Fruit fly (Drosophila melanogaster): ENCODE data around the gene CG14932.

The CG14932 gene

dm6 chr2L:11806701-11807674 is 17.3 kb downstream of the CG14932 start (continued):
- no peak for TF ChIP-seq CG31388 (GFP tag; optimal IDR thresholded peaks at IDR 0.05)
- TF ChIP-seq CG42726 (GFP tag; IDR thresholded peaks at IDR 0.05; ENCODE audit: partially characterized antibody): 0 out of 2 replicates have a peak, but pooled peaks have one; percentile 44
- TF ChIP-seq Sry-β (GFP tag; optimal IDR thresholded peaks at IDR 0.05): peak; percentile 50
- no peak for TF ChIP-seq pho (GFP tag; optimal IDR thresholded peaks at IDR 0.05)
- peak; percentile 35 for TF ChIP-seq Hey (tag; optimal IDR thresholded peaks at IDR 0.05)
- peak; percentile 88 for TF ChIP-seq CG1832 (GFP tag; optimal IDR thresholded peaks at IDR 0.05)
- TF ChIP-seq ab (GFP tag; optimal IDR thresholded peaks at IDR 0.05): peak; percentile 18
- TF ChIP-seq toy (GFP tag; IDR thresholded peaks at IDR 0.05): no peak
- TF ChIP-seq Dll (GFP tag; IDR thresholded peaks at IDR 0.05; ENCODE audit: partially characterized antibody): peak; percentile 42; the same call in 1 of the 4 replicates
- no peak for TF ChIP-seq lab (GFP tag; optimal IDR thresholded peaks at IDR 0.05)
- TF ChIP-seq Hr3 (GFP tag; optimal IDR thresholded peaks at IDR 0.05): no peak
- no peak for TF ChIP-seq twi (tag; optimal IDR thresholded peaks at IDR 0.05)
- peak; percentile 45; the same call in 1 of the 2 replicates for TF ChIP-seq hbn (GFP tag; IDR thresholded peaks at IDR 0.05; ENCODE audit: partially characterized antibody)
- no peak for TF ChIP-seq CG11723 (GFP tag; optimal IDR thresholded peaks at IDR 0.05)
- TF ChIP-seq gt (GFP tag; IDR thresholded peaks at IDR 0.05): no peak
- TF ChIP-seq CG12391 (tag; optimal IDR thresholded peaks at IDR 0.05): no peak
- no peak for TF ChIP-seq Myb (GFP tag; optimal IDR thresholded peaks at IDR 0.05)
- peak; percentile 22 for TF ChIP-seq odd (GFP tag; optimal IDR thresholded peaks at IDR 0.05)
- peak; percentile 55 for TF ChIP-seq ftz-f1 (GFP tag; optimal IDR thresholded peaks at IDR 0.05)
- TF ChIP-seq fu2 (GFP tag; optimal IDR thresholded peaks at IDR 0.05): no peak
- TF ChIP-seq esg (GFP tag; conservative IDR thresholded peaks at IDR 0.05): no peak
- no peak for TF ChIP-seq CG11560 (tag; IDR thresholded peaks at IDR 0.05)
- no peak for TF ChIP-seq CG31365 (tag; optimal IDR thresholded peaks at IDR 0.05)
- peak; percentile 88 for TF ChIP-seq pros (GFP tag; optimal IDR thresholded peaks at IDR 0.05)
- peak; percentile 16 for TF ChIP-seq CG6813 (GFP tag; optimal IDR thresholded peaks at IDR 0.05)
- TF ChIP-seq pfk (GFP tag; optimal IDR thresholded peaks at IDR 0.05): no peak
- no peak for TF ChIP-seq CG13123 (GFP tag; optimal IDR thresholded peaks at IDR 0.05)
- TF ChIP-seq CG5180 (GFP tag; optimal IDR thresholded peaks at IDR 0.05): no peak
- TF ChIP-seq CG10147 (GFP tag; optimal IDR thresholded peaks at IDR 0.05): no peak
- no peak for TF ChIP-seq cwo (GFP tag; optimal IDR thresholded peaks at IDR 0.05)
- peak; percentile 32; the same call in 1 of the 2 replicates for TF ChIP-seq sna (GFP tag; IDR thresholded peaks at IDR 0.05; ENCODE audit: partially characterized antibody)
- TF ChIP-seq CG34224 (GFP tag; IDR thresholded peaks at IDR 0.05; ENCODE audit: partially characterized antibody): peak; percentile 45; the same call in 2 of the 3 replicates
- no peak for TF ChIP-seq jigr1 (GFP tag; IDR thresholded peaks at IDR 0.05)
- TF ChIP-seq Dip2 (GFP tag; IDR thresholded peaks at IDR 0.05): no peak
- no peak for TF ChIP-seq nau (GFP tag; optimal IDR thresholded peaks at IDR 0.05)
- TF ChIP-seq CG10654 (GFP tag; optimal IDR thresholded peaks at IDR 0.05): no peak
- no peak for TF ChIP-seq CG17802 (tag; optimal IDR thresholded peaks at IDR 0.05)
- TF ChIP-seq jing (GFP tag; optimal IDR thresholded peaks at IDR 0.05): no peak
- TF ChIP-seq lmd (GFP tag; IDR thresholded peaks at IDR 0.05): no peak
- TF ChIP-seq CG6175 (GFP tag; IDR thresholded peaks at IDR 0.05): 0 out of 3 replicates have a peak, but pooled peaks have one; percentile 34
- no peak for TF ChIP-seq Hmr (GFP tag; optimal IDR thresholded peaks at IDR 0.05)
- peak; percentile 17 for TF ChIP-seq CG15479 (GFP tag; optimal IDR thresholded peaks at IDR 0.05)
- no peak for TF ChIP-seq Bteb2 (GFP tag; optimal IDR thresholded peaks at IDR 0.05)
- TF ChIP-seq CG6254 (GFP tag; optimal IDR thresholded peaks at IDR 0.05): peak; percentile 57
- no peak for TF ChIP-seq grau (tag; optimal IDR thresholded peaks at IDR 0.05)
- TF ChIP-seq Hr78 (GFP tag; optimal IDR thresholded peaks at IDR 0.05): no peak
- TF ChIP-seq trem (tag; optimal IDR thresholded peaks at IDR 0.05): no peak

Measured in whole organism, embryonic.